Fruit fly (Drosophila melanogaster): Measurements from ENCODE around the gene CG15814.

DNA sequence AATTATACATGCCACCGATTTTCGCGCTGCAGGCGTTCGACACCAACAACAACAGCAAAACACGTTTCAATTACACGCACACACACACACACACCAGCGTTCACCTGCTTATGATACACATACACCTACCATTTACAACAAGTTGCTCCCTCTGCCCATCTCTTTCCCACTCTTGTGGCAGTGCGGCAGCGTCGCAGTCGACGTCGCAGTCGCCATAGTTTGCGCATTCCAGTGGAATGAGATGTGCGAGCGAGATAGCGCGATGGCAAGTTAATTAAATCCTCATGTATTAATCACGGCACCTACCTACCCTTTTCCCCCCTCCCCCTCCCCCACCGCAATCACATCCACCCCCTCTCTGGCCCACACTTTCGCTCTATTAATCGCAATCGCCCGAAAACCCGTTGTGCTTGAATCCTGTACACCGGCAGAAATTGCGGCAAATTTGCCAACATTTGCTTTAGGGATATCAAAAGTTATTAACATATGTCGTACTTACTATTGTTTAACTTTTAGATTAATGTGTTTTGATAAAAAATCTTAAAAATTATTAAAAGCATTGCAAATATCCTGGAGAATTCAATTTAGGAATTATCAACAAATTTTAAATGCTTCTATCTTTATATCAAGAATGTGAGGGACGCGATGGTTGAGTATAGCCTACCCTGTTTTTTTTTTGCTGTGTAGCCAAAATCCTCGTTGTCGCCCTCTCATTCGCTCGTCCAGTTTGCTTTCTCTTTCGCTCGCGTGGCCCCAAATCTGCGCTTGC lies 47.6 kb downstream of the CG15814 start:
- TF ChIP-seq h (optimal IDR thresholded peaks at IDR 0.05) (no peak), psq (optimal IDR thresholded peaks at IDR 0.05) (no peak), ttk (optimal IDR thresholded peaks at IDR 0.05) (no peak), insv (optimal IDR thresholded peaks at IDR 0.05) (no peak), Myc (optimal IDR thresholded peaks at IDR 0.05) (no peak)

Data from Kc167 (cell line).